Worm (Caenorhabditis elegans) whole organism, L1 larva: ENCODE measurements around the gene nas-28.

ENCODE experiments used
- C04F5.9 ChIP-seq: sonication (generic microtip); optimal IDR thresholded peaks from 2 replicates; lab custom pipeline; 2016; ENCODE audit warnings: missing genetic modification characterization, missing compliant biosample characterization
- C16A3.4 ChIP-seq: fragments of 150-350 bp; optimal IDR thresholded peaks from 2 replicates; lab custom pipeline; 2014; ENCODE audit warnings: missing biosample characterization, missing genetic modification characterization
- F16B12.6 ChIP-seq: fragments of 150-350 bp; optimal IDR thresholded peaks from 2 replicates; lab custom pipeline; 2014; ENCODE audit warnings: missing biosample characterization, missing genetic modification characterization
- aly-2 ChIP-seq: fragments of 150-350 bp; optimal IDR thresholded peaks from 2 replicates; lab custom pipeline; 2014; ENCODE audit warnings: missing biosample characterization, missing genetic modification characterization
- ama-1 ChIP-seq: fragments of 150-350 bp; optimal IDR thresholded peaks from 2 replicates; lab custom pipeline; 2014
- ceh-63 ChIP-seq: fragments of 200-800 bp; sonication (Bioruptor generic); optimal IDR thresholded peaks from 2 replicates; lab custom pipeline; 2018; ENCODE audit warnings: mild to moderate bottlenecking, missing genetic modification characterization, missing compliant biosample characterization
- ceh-8 ChIP-seq: fragments of 200-800 bp; sonication (Bioruptor generic); optimal IDR thresholded peaks from 2 replicates; lab custom pipeline; 2018; ENCODE audit warnings: mild to moderate bottlenecking, missing genetic modification characterization, moderate library complexity, missing compliant biosample characterization
- ceh-82 ChIP-seq, 3 experiments: fragments of 150-350 bp in 1 of 3; sonication (generic microtip) in 2 of 3; optimal IDR thresholded peaks; 2 replicates each; lab custom pipeline; 2014 to 2017; ENCODE audit warnings: missing biosample characterization in 3 of 3, missing genetic modification characterization in 3 of 3
- ceh-88 ChIP-seq: fragments of 200-800 bp; sonication (Bioruptor generic); IDR thresholded peaks from 2 replicates; pipeline ENCODE4 v1.3.6; 2022; ENCODE audit warnings: missing genetic modification characterization, missing compliant biosample characterization
- ceh-90 ChIP-seq: sonication (generic microtip); optimal IDR thresholded peaks from 2 replicates; lab custom pipeline; 2016; ENCODE audit warnings: missing genetic modification characterization, missing compliant biosample characterization
- ces-1 ChIP-seq: fragments of 150-350 bp; optimal IDR thresholded peaks from 2 replicates; lab custom pipeline; 2014; ENCODE audit warnings: missing biosample characterization, missing genetic modification reagents, missing genetic modification characterization
- dpl-1 ChIP-seq, 3 experiments: fragments of 150-350 bp in 2 of 3; sonication (generic microtip) in 1 of 3; optimal IDR thresholded peaks; 2 replicates each; lab custom pipeline; 2014 to 2017; ENCODE audit warnings: missing biosample characterization in 3 of 3, missing genetic modification characterization in 3 of 3, missing genetic modification reagents in 3 of 3
- dsc-1 ChIP-seq: sonication (generic microtip); optimal IDR thresholded peaks from 2 replicates; lab custom pipeline; 2016; ENCODE audit warnings: mild to moderate bottlenecking, missing genetic modification characterization, missing compliant biosample characterization
- efl-1 ChIP-seq, 4 experiments: fragments of 150-350 bp; optimal IDR thresholded peaks in 3 of 4; peaks in 1 of 4; 1 replicate in 1 of 4; 2 replicates in 3 of 4; lab custom pipeline; 2014; ENCODE audit warnings: missing biosample characterization in 2 of 4, missing genetic modification characterization in 2 of 4, missing genetic modification reagents in 2 of 4
- efl-3 ChIP-seq: fragments of 200-800 bp; sonication (Bioruptor generic); optimal IDR thresholded peaks from 2 replicates; lab custom pipeline; 2018; ENCODE audit warnings: mild to moderate bottlenecking, missing genetic modification characterization, missing compliant biosample characterization
- egl-27 ChIP-seq, 2 experiments: fragments of 150-350 bp in 1 of 2; sonication (generic microtip); optimal IDR thresholded peaks; 3 replicates each; lab custom pipeline; 2017 to 2018; ENCODE audit warnings: missing biosample characterization in 2 of 2, missing genetic modification characterization in 2 of 2, missing genetic modification reagents in 2 of 2
- elt-2 ChIP-seq: sonication (generic microtip); optimal IDR thresholded peaks from 2 replicates; lab custom pipeline; 2016; ENCODE audit warnings: missing genetic modification characterization, mild to moderate bottlenecking, inconsistent platforms, missing compliant biosample characterization, missing genetic modification reagents
- ets-5 ChIP-seq: fragments of 200-800 bp; sonication (Bioruptor generic); IDR thresholded peaks from 2 replicates; pipeline ENCODE4 v1.3.6; 2022; ENCODE audit warnings: missing genetic modification characterization, missing compliant biosample characterization
- fkh-4 ChIP-seq: sonication (generic microtip); optimal IDR thresholded peaks from 2 replicates; lab custom pipeline; 2016; ENCODE audit warnings: missing compliant biosample characterization, missing genetic modification characterization, borderline replicate concordance
- fkh-8 ChIP-seq: sonication (generic microtip); optimal IDR thresholded peaks from 2 replicates; lab custom pipeline; 2016; ENCODE audit warnings: mild to moderate bottlenecking, missing genetic modification characterization, missing compliant biosample characterization
- hlh-17 ChIP-seq: fragments of 200-800 bp; sonication (Bioruptor generic); optimal IDR thresholded peaks from 2 replicates; lab custom pipeline; 2018; ENCODE audit warnings: missing genetic modification characterization, mild to moderate bottlenecking, missing compliant biosample characterization, moderate library complexity, borderline replicate concordance
- hpl-2 ChIP-seq: fragments of 150-350 bp; optimal IDR thresholded peaks from 2 replicates; lab custom pipeline; 2014; ENCODE audit warnings: missing biosample characterization, missing genetic modification reagents, missing genetic modification characterization
- irx-1 ChIP-seq: sonication (generic microtip); optimal IDR thresholded peaks from 2 replicates; lab custom pipeline; 2016; ENCODE audit warnings: missing genetic modification characterization, missing compliant biosample characterization
- isw-1 ChIP-seq: fragments of 200-800 bp; sonication (Bioruptor generic); IDR thresholded peaks from 2 replicates; pipeline ENCODE4 v1.3.6; 2022; ENCODE audit warnings: missing genetic modification characterization, missing compliant biosample characterization
- lin-13 ChIP-seq: fragments of 150-350 bp; optimal IDR thresholded peaks from 2 replicates; lab custom pipeline; 2014; ENCODE audit warnings: missing biosample characterization, missing genetic modification reagents, missing genetic modification characterization
- lin-39 ChIP-seq: fragments of 150-350 bp; optimal IDR thresholded peaks from 2 replicates; lab custom pipeline; 2014; ENCODE audit warnings: missing biosample characterization, missing genetic modification reagents, missing genetic modification characterization
- lir-3 ChIP-seq: sonication (generic microtip); optimal IDR thresholded peaks from 2 replicates; lab custom pipeline; 2016; ENCODE audit warnings: mild to moderate bottlenecking, missing genetic modification characterization, moderate library complexity, missing compliant biosample characterization; ENCODE audit not compliant: poor library complexity
- lsy-2 ChIP-seq, 2 experiments: fragments of 150-350 bp; optimal IDR thresholded peaks; 2 replicates each; lab custom pipeline; 2014; ENCODE audit warnings: missing biosample characterization in 2 of 2, missing genetic modification characterization in 2 of 2
- mdl-1 ChIP-seq, 2 experiments: fragments of 150-350 bp; optimal IDR thresholded peaks; 2 replicates each; lab custom pipeline; 2014 to 2017; ENCODE audit warnings: missing biosample characterization in 2 of 2, missing genetic modification characterization in 2 of 2, inconsistent platforms in 1 of 2
- mef-2 ChIP-seq: fragments of 150-350 bp; optimal IDR thresholded peaks from 2 replicates; lab custom pipeline; 2014; ENCODE audit warnings: missing biosample characterization, missing genetic modification characterization
- mep-1 ChIP-seq: fragments of 150-350 bp; optimal IDR thresholded peaks from 2 replicates; lab custom pipeline; 2014; ENCODE audit warnings: missing biosample characterization, missing genetic modification characterization
- nhr-11 ChIP-seq: fragments of 150-350 bp; optimal IDR thresholded peaks from 2 replicates; lab custom pipeline; 2014; ENCODE audit warnings: missing biosample characterization, missing genetic modification characterization
- nhr-20 ChIP-seq: sonication (generic microtip); optimal IDR thresholded peaks from 2 replicates; lab custom pipeline; 2016; ENCODE audit warnings: mild to moderate bottlenecking, missing genetic modification characterization, missing compliant biosample characterization
- nhr-237 ChIP-seq: fragments of 150-350 bp; optimal IDR thresholded peaks from 2 replicates; lab custom pipeline; 2014; ENCODE audit warnings: missing biosample characterization, missing genetic modification characterization
- nhr-28 ChIP-seq: fragments of 150-350 bp; optimal IDR thresholded peaks from 2 replicates; lab custom pipeline; 2014; ENCODE audit warnings: missing biosample characterization, missing genetic modification characterization
- nhr-47 ChIP-seq: sonication (generic microtip); optimal IDR thresholded peaks from 2 replicates; lab custom pipeline; 2016; ENCODE audit warnings: mild to moderate bottlenecking, missing genetic modification characterization, moderate library complexity, missing compliant biosample characterization
- nhr-76 ChIP-seq: sonication (generic microtip); optimal IDR thresholded peaks from 2 replicates; lab custom pipeline; 2017; ENCODE audit warnings: missing biosample characterization, missing genetic modification characterization
- nhr-77 ChIP-seq: fragments of 150-350 bp; optimal IDR thresholded peaks from 2 replicates; lab custom pipeline; 2014; ENCODE audit warnings: missing biosample characterization, missing genetic modification characterization
- nhr-84 ChIP-seq: sonication (generic microtip); optimal IDR thresholded peaks from 2 replicates; lab custom pipeline; 2017; ENCODE audit warnings: missing biosample characterization, missing genetic modification characterization
- nhr-85 ChIP-seq: sonication (generic microtip); peaks from one replicate; lab custom pipeline; 2016; ENCODE audit warnings: missing genetic modification characterization, inconsistent platforms, missing compliant biosample characterization
- nhr-90 ChIP-seq: sonication (generic microtip); optimal IDR thresholded peaks from 2 replicates; lab custom pipeline; 2016; ENCODE audit warnings: mild to moderate bottlenecking, missing genetic modification characterization, missing compliant biosample characterization; ENCODE audit not compliant: poor library complexity
- pax-3 ChIP-seq: fragments of 200-800 bp; sonication (Bioruptor generic); optimal IDR thresholded peaks from 2 replicates; lab custom pipeline; 2018; ENCODE audit warnings: mild to moderate bottlenecking, missing genetic modification characterization, moderate library complexity, missing compliant biosample characterization
- pqm-1 ChIP-seq: sonication (generic microtip); optimal IDR thresholded peaks from 3 replicates; lab custom pipeline; 2017; ENCODE audit warnings: missing biosample characterization, missing genetic modification characterization
- snpc-4 ChIP-seq: fragments of 150-350 bp; optimal IDR thresholded peaks from 2 replicates; lab custom pipeline; 2014; ENCODE audit warnings: missing biosample characterization, missing genetic modification characterization
- snu-23 ChIP-seq: sonication (generic microtip); optimal IDR thresholded peaks from 2 replicates; lab custom pipeline; 2016; ENCODE audit warnings: missing genetic modification characterization, missing compliant biosample characterization
- sptf-1 ChIP-seq: fragments of 150-350 bp; optimal IDR thresholded peaks from 2 replicates; lab custom pipeline; 2014; ENCODE audit warnings: missing biosample characterization, missing genetic modification characterization
- tbx-2 ChIP-seq: sonication (generic microtip); optimal IDR thresholded peaks from 2 replicates; lab custom pipeline; 2016; ENCODE audit warnings: missing genetic modification characterization, missing compliant biosample characterization
- tlp-1 ChIP-seq: fragments of 150-350 bp; optimal IDR thresholded peaks from 2 replicates; lab custom pipeline; 2014; ENCODE audit warnings: missing biosample characterization, missing genetic modification characterization
- unc-130 ChIP-seq: fragments of 150-350 bp; optimal IDR thresholded peaks from 2 replicates; lab custom pipeline; 2017; ENCODE audit warnings: missing biosample characterization, missing genetic modification characterization, inconsistent platforms
- unc-98 ChIP-seq: fragments of 200-800 bp; sonication (Bioruptor generic); IDR thresholded peaks from 2 replicates; pipeline ENCODE4 v1.3.6; 2022; ENCODE audit warnings: missing genetic modification characterization, missing compliant biosample characterization
- vab-15 ChIP-seq: sonication (generic microtip); optimal IDR thresholded peaks from 2 replicates; lab custom pipeline; 2017; ENCODE audit warnings: missing genotype, mild to moderate bottlenecking, missing genetic modification characterization, missing compliant biosample characterization
- xbp-1 ChIP-seq: sonication (generic microtip); optimal IDR thresholded peaks from 2 replicates; lab custom pipeline; 2016; ENCODE audit warnings: missing genetic modification characterization, missing compliant biosample characterization
- zag-1 ChIP-seq: fragments of 150-350 bp; optimal IDR thresholded peaks from 2 replicates; lab custom pipeline; 2014; ENCODE audit warnings: missing biosample characterization, missing genetic modification characterization
- ztf-4 ChIP-seq: fragments of 150-350 bp; optimal IDR thresholded peaks from 2 replicates; lab custom pipeline; 2014; ENCODE audit warnings: missing biosample characterization, missing genetic modification characterization

Gene nas-28

ce11 chrIII:6145309-6145708 is 37.7 kb downstream of the nas-28 start (continued):
- TF ChIP-seq mef-2 (tag; lab: Kevin White, UChicago) (no peak), nhr-77 (tag; lab: Kevin White, UChicago) (no peak), ztf-4 (tag; lab: Kevin White, UChicago) (no peak), lsy-2 (tag; optimal IDR thresholded peaks at IDR 0.05; lab: Kevin White, UChicago) (peak in 1 of 2 experiments; percentile 4), fkh-8 (no peak), nhr-85 (tag; lab: Kevin White, UChicago) (peak; percentile 88), zag-1 (tag; lab: Kevin White, UChicago) (no peak), nhr-20 (peak; percentile 74), nhr-76 (tag; lab: Kevin White, UChicago) (no peak), nhr-28 (no peak), nhr-237 (tag; lab: Kevin White, UChicago) (no peak), mdl-1 (tag; optimal IDR thresholded peaks at IDR 0.05; lab: Kevin White, UChicago) (peak in 1 of 2 experiments; percentile 55), nhr-84 (tag; lab: Kevin White, UChicago) (no peak), sptf-1 (no peak), snpc-4 (tag; lab: Kevin White, UChicago) (no peak), lir-3 (no peak), elt-2 (tag; lab: Kevin White, UChicago) (no peak), efl-1 (optimal IDR thresholded peaks at IDR 0.05; lab: Kevin White, UChicago) (no peak), efl-1 (GFP tag; optimal IDR thresholded peaks at IDR 0.05 in 1 of 2; lab: Kevin White, UChicago) (peak in 1 of 2 experiments; percentile 72), xbp-1 (tag; lab: Kevin White, UChicago) (no peak), ceh-88 (no peak), ceh-82 (tag; optimal IDR thresholded peaks at IDR 0.05; lab: Kevin White, UChicago) (no peak), fkh-4 (tag; lab: Kevin White, UChicago) (no peak), egl-27 (tag; optimal IDR thresholded peaks at IDR 0.05; lab: Kevin White, UChicago) (no peak), nhr-90 (tag; lab: Kevin White, UChicago) (peak; percentile 65), ets-5 (no peak), hlh-17 (GFP tag; lab: Kevin White, UChicago) (no peak), unc-130 (tag; lab: Kevin White, UChicago) (peak; percentile 38), mep-1 (tag; lab: Kevin White, UChicago) (peak; percentile 45), nhr-47 (tag; lab: Kevin White, UChicago) (peak; percentile 16), aly-2 (tag; lab: Kevin White, UChicago) (no peak), F16B12.6 (tag; lab: Kevin White, UChicago) (no peak), dpl-1 (GFP tag; optimal IDR thresholded peaks at IDR 0.05; lab: Kevin White, UChicago) (peak in 1 of 3 experiments; percentile 12), lin-13 (no peak), isw-1 (GFP tag; lab: Robert Waterston, UW) (no peak), lin-39 (tag; lab: Kevin White, UChicago) (no peak), dsc-1 (tag; lab: Kevin White, UChicago) (no peak), vab-15 (no peak), C16A3.4 (tag; lab: Kevin White, UChicago) (peak; percentile 33), pqm-1 (tag; lab: Kevin White, UChicago) (no peak), efl-3 (GFP tag; lab: Kevin White, UChicago) (no peak), nhr-11 (tag; lab: Kevin White, UChicago) (no peak), pax-3 (tag; lab: Kevin White, UChicago) (no peak), ces-1 (GFP tag; lab: Kevin White, UChicago) (no peak), snu-23 (GFP tag; lab: Kevin White, UChicago) (peak; percentile 37), ama-1 (no peak), unc-98 (GFP tag; lab: Robert Waterston, UW) (no peak), tlp-1 (no peak), ceh-90 (tag; lab: Kevin White, UChicago) (no peak), C04F5.9 (tag; lab: Kevin White, UChicago) (no peak), tbx-2 (tag; lab: Kevin White, UChicago) (peak; percentile 50), hpl-2 (no peak), ceh-8 (GFP tag; lab: Kevin White, UChicago) (no peak), irx-1 (no peak), ceh-63 (no peak)
